Worm (Caenorhabditis elegans) whole organism, young adult: ENCODE data around the gene asah-2.

Experiments used
- C17E4.6 ChIP-seq: fragments of 200-800 bp; sonication (Bioruptor generic); IDR thresholded peaks from 2 replicates; pipeline ENCODE4 v1.3.6; 2022; ENCODE audit warnings: missing genetic modification reagents, missing genetic modification characterization, missing compliant biosample characterization
- D2030.7 ChIP-seq: fragments of 200-800 bp; sonication (Bioruptor generic); IDR thresholded peaks from 2 replicates; pipeline ENCODE4 v1.3.6; 2022; ENCODE audit warnings: missing genetic modification reagents, missing genetic modification characterization, missing compliant biosample characterization
- Y79H2A.3 ChIP-seq: fragments of 200-800 bp; sonication (Bioruptor generic); conservative IDR thresholded peaks from 2 replicates; pipeline ENCODE4 v1.3.6; 2022; ENCODE audit warnings: missing genetic modification reagents, missing genetic modification characterization, missing compliant biosample characterization
- aptf-2 ChIP-seq: fragments of 200-800 bp; sonication (Bioruptor generic); conservative IDR thresholded peaks from 2 replicates; pipeline ENCODE4 v1.3.6; 2022; ENCODE audit warnings: missing genetic modification reagents, missing genetic modification characterization, missing compliant biosample characterization
- cebp-1 ChIP-seq, 2 experiments: fragments of 200-800 bp in 1 of 2; sonication (Bioruptor generic) in 1 of 2; sonication (generic microtip) in 1 of 2; IDR thresholded peaks in 1 of 2; optimal IDR thresholded peaks in 1 of 2; 2 replicates each; pipeline versions ENCODE4 v1.3.6 to Lab custom; 2017 to 2022; ENCODE audit warnings: missing compliant biosample characterization in 2 of 2, missing genetic modification characterization in 2 of 2, mild to moderate bottlenecking in 1 of 2, missing genetic modification reagents in 1 of 2, moderate library complexity in 1 of 2
- chd-7 ChIP-seq: sonication (generic microtip); optimal IDR thresholded peaks from 2 replicates; lab custom pipeline; 2016; ENCODE audit warnings: mild to moderate bottlenecking, missing genetic modification characterization, moderate library complexity, missing compliant biosample characterization
- hmg-1.2 ChIP-seq: fragments of 200-800 bp; sonication (Bioruptor generic); IDR thresholded peaks from 2 replicates; pipeline ENCODE4 v1.3.6; 2022; ENCODE audit warnings: missing genetic modification reagents, missing genetic modification characterization, missing compliant biosample characterization
- let-607 ChIP-seq, 2 experiments: fragments of 200-800 bp in 1 of 2; sonication (Bioruptor generic) in 1 of 2; sonication (generic microtip) in 1 of 2; optimal IDR thresholded peaks; 2 replicates each; lab custom pipeline; 2016 to 2018; ENCODE audit warnings: mild to moderate bottlenecking in 2 of 2, missing compliant biosample characterization in 2 of 2, missing genetic modification characterization in 2 of 2, moderate library complexity in 2 of 2, missing genotype in 1 of 2
- lin-54 ChIP-seq: fragments of 200-800 bp; sonication (Bioruptor generic); optimal IDR thresholded peaks from 2 replicates; lab custom pipeline; 2018; ENCODE audit warnings: mild to moderate bottlenecking, missing genetic modification characterization, missing compliant biosample characterization
- madf-8 ChIP-seq: fragments of 200-800 bp; sonication (Bioruptor generic); conservative IDR thresholded peaks from 2 replicates; pipeline ENCODE4 v1.3.6; 2022; ENCODE audit warnings: missing genetic modification reagents, missing genetic modification characterization, missing compliant biosample characterization
- nhr-80 ChIP-seq: sonication (generic microtip); optimal IDR thresholded peaks from 2 replicates; lab custom pipeline; 2016; ENCODE audit warnings: missing genetic modification characterization, missing compliant biosample characterization
- pbrm-1 ChIP-seq: fragments of 200-800 bp; sonication (Bioruptor generic); IDR thresholded peaks from 2 replicates; pipeline ENCODE4 v1.3.6; 2022; ENCODE audit warnings: missing genetic modification reagents, missing genetic modification characterization, missing compliant biosample characterization
- pha-4 ChIP-seq: fragments of 150-350 bp; sonication (generic microtip); optimal IDR thresholded peaks from 2 replicates; lab custom pipeline; 2014; ENCODE audit warnings: missing biosample characterization, missing genetic modification reagents, missing genetic modification characterization
- ztf-28 ChIP-seq: fragments of 200-800 bp; sonication (Bioruptor generic); IDR thresholded peaks from 2 replicates; pipeline ENCODE4 v1.3.6; 2022; ENCODE audit warnings: missing genetic modification reagents, missing genetic modification characterization, missing compliant biosample characterization

DNA sequence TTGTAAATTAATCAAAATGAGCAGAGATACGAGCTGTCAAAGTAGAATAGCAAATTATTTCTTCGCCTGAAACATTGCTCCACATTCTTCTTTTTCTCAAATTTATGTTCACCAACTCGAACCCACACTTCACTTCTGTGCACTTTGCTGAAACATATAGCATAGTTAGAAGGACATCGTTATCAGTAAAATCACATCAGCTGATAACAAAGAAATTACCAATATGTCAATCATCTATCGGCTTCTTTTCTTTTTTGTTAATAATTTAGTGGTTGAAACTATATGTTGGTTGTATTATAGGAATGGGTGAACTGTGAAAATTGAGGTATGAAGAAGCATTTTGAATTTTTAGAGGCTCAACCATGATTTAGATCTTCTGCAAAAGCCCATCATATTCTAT, 44.2 kb upstream of the asah-2 start:
- TF ChIP-seq nhr-80 (tag; lab: Kevin White, UChicago) (peak; percentile 68), chd-7 (tag; lab: Kevin White, UChicago) (no peak), lin-54 (GFP tag; lab: Kevin White, UChicago) (no peak), madf-8 (GFP tag; lab: Robert Waterston, UW) (no peak), pha-4 (tag; lab: Kevin White, UChicago) (no peak), ztf-28 (GFP tag; lab: Robert Waterston, UW) (no peak), D2030.7 (GFP tag; lab: Robert Waterston, UW) (no peak), C17E4.6 (GFP tag; lab: Robert Waterston, UW) (no peak), Y79H2A.3 (no peak), pbrm-1 (GFP tag; lab: Robert Waterston, UW) (no peak), let-607 (tag; optimal IDR thresholded peaks at IDR 0.05; lab: Kevin White, UChicago) (no peak), cebp-1 (GFP tag; IDR thresholded peaks at IDR 0.05; lab: Robert Waterston, UW) (no peak), cebp-1 (tag; optimal IDR thresholded peaks at IDR 0.05; lab: Kevin White, UChicago) (no peak), aptf-2 (GFP tag; lab: Robert Waterston, UW) (no peak), hmg-1.2 (GFP tag; lab: Robert Waterston, UW) (no peak)
